Fruit fly (Drosophila melanogaster) whole organism, embryonic: ENCODE measurements around the gene CG15894.

Experiments used
- Ada2b ChIP-seq: fragments of 200-800 bp; sonication (Bioruptor generic); IDR thresholded peaks from 2 replicates; pipeline ENCODE4 v1.3.6; 2022; ENCODE audit warnings: missing biosample characterization, missing genetic modification characterization
- Bdp1 ChIP-seq: fragments of 200-800 bp; sonication (Bioruptor generic); optimal IDR thresholded peaks from 3 replicates; lab custom pipeline; 2016; ENCODE audit warnings: missing biosample characterization, missing genetic modification characterization
- Bgb ChIP-seq: fragments of 200-800 bp; sonication (Bioruptor generic); IDR thresholded peaks from 2 replicates; pipeline ENCODE4 v1.3.6; 2022; ENCODE audit warnings: missing biosample characterization, missing genetic modification characterization; ENCODE audit not compliant: partially characterized antibody
- CG12104 ChIP-seq: fragments of 200-800 bp; sonication (Bioruptor generic); optimal IDR thresholded peaks from 3 replicates; lab custom pipeline; 2016; ENCODE audit warnings: missing biosample characterization, missing genetic modification characterization
- CG12744 ChIP-seq: fragments of 200-800 bp; sonication (Bioruptor generic); optimal IDR thresholded peaks from 2 replicates; lab custom pipeline; 2016; ENCODE audit warnings: missing biosample characterization, missing genetic modification characterization
- CG18619 ChIP-seq: fragments of 200-800 bp; sonication (Bioruptor generic); optimal IDR thresholded peaks from 3 replicates; lab custom pipeline; 2017; ENCODE audit warnings: missing biosample characterization, mild to moderate bottlenecking, missing genetic modification characterization
- CG30431 ChIP-seq: fragments of 200-800 bp; sonication (Bioruptor generic); optimal IDR thresholded peaks from 2 replicates; lab custom pipeline; 2017; ENCODE audit warnings: missing biosample characterization, missing genetic modification characterization
- CG31224 ChIP-seq: fragments of 200-800 bp; sonication (Bioruptor generic); IDR thresholded peaks from 2 replicates; pipeline ENCODE4 v1.3.6; 2022; ENCODE audit warnings: missing biosample characterization, missing genetic modification characterization
- CG31365 ChIP-seq: fragments of 200-800 bp; sonication (Bioruptor generic); optimal IDR thresholded peaks from 2 replicates; lab custom pipeline; 2018; ENCODE audit warnings: missing biosample characterization, mild to moderate bottlenecking, missing genetic modification characterization
- CG33557 ChIP-seq: fragments of 200-800 bp; sonication (Bioruptor generic); optimal IDR thresholded peaks from 2 replicates; lab custom pipeline; 2019; ENCODE audit warnings: missing biosample characterization, mild to moderate bottlenecking, missing genetic modification characterization, moderate library complexity
- CG34376 ChIP-seq: fragments of 200-800 bp; sonication (Bioruptor generic); optimal IDR thresholded peaks from 2 replicates; lab custom pipeline; 2018; ENCODE audit warnings: missing biosample characterization, mild to moderate bottlenecking, missing genetic modification characterization
- CG3847 ChIP-seq: fragments of 200-800 bp; sonication (Bioruptor generic); IDR thresholded peaks from 2 replicates; pipeline ENCODE4 v1.3.6; 2022; ENCODE audit warnings: missing biosample characterization, missing genetic modification characterization
- CG4328 ChIP-seq: fragments of 200-800 bp; sonication (Bioruptor generic); optimal IDR thresholded peaks from 3 replicates; lab custom pipeline; 2017; ENCODE audit warnings: missing biosample characterization, missing genetic modification reagents, missing genetic modification characterization
- CG4424 ChIP-seq: fragments of 200-800 bp; sonication (Bioruptor generic); optimal IDR thresholded peaks from 3 replicates; lab custom pipeline; 2016; ENCODE audit warnings: missing biosample characterization, missing genetic modification characterization
- CG4820 ChIP-seq: fragments of 200-800 bp; sonication (Bioruptor generic); optimal IDR thresholded peaks from 3 replicates; lab custom pipeline; 2016; ENCODE audit warnings: missing biosample characterization, missing genetic modification characterization
- CG6175 ChIP-seq: fragments of 200-800 bp; sonication (Bioruptor generic); IDR thresholded peaks from 3 replicates; pipeline ENCODE4 v1.3.6; 2022; ENCODE audit warnings: missing biosample characterization, missing genetic modification characterization
- CG6272 ChIP-seq: fragments of 200-800 bp; sonication (Bioruptor generic); IDR thresholded peaks from 2 replicates; pipeline ENCODE4 v1.3.6; 2022; ENCODE audit warnings: missing biosample characterization, missing genetic modification characterization
- CG6683 ChIP-seq: fragments of 200-800 bp; sonication (Bioruptor generic); optimal IDR thresholded peaks from 2 replicates; lab custom pipeline; 2017; ENCODE audit warnings: missing biosample characterization, mild to moderate bottlenecking, missing genetic modification characterization, missing genetic modification reagents
- CG7372 ChIP-seq: fragments of 200-800 bp; sonication (Bioruptor generic); IDR thresholded peaks from 2 replicates; pipeline ENCODE4 v1.3.6; 2022; ENCODE audit warnings: missing biosample characterization, missing genetic modification characterization
- CG7786 ChIP-seq: fragments of 200-800 bp; sonication (Bioruptor generic); optimal IDR thresholded peaks from 2 replicates; lab custom pipeline; 2016; ENCODE audit warnings: missing biosample characterization, missing genetic modification characterization
- CG7963 ChIP-seq: fragments of 200-800 bp; sonication (Bioruptor generic); IDR thresholded peaks from 3 replicates; pipeline ENCODE4 v1.3.6; 2022; ENCODE audit warnings: missing biosample characterization, missing genetic modification characterization; ENCODE audit not compliant: partially characterized antibody
- Camta ChIP-seq: fragments of 200-800 bp; sonication (Bioruptor generic); optimal IDR thresholded peaks from 2 replicates; lab custom pipeline; 2016; ENCODE audit warnings: missing biosample characterization, missing genetic modification characterization
- D19A ChIP-seq: fragments of 200-800 bp; optimal IDR thresholded peaks from 3 replicates; lab custom pipeline; 2019; ENCODE audit warnings: missing biosample characterization, mild to moderate bottlenecking, missing genetic modification characterization, moderate library complexity
- Dll ChIP-seq: fragments of 200-800 bp; sonication (Bioruptor generic); IDR thresholded peaks from 4 replicates; pipeline ENCODE4 v1.3.6; 2022; ENCODE audit warnings: missing biosample characterization, missing genetic modification characterization; ENCODE audit not compliant: partially characterized antibody
- Doc2 ChIP-seq: fragments of 200-800 bp; sonication (Bioruptor generic); IDR thresholded peaks from 2 replicates; pipeline ENCODE4 v1.3.6; 2022; ENCODE audit warnings: missing biosample characterization, missing genetic modification characterization
- Dref ChIP-seq: fragments of 200-800 bp; sonication (Bioruptor generic); IDR thresholded peaks from 2 replicates; pipeline ENCODE4 v1.3.6; 2022; ENCODE audit warnings: missing biosample characterization, missing genetic modification characterization
- Hr51 ChIP-seq, 2 experiments: fragments of 200-800 bp; sonication (Bioruptor generic); optimal IDR thresholded peaks; 2 replicates in 1 of 2; 3 replicates in 1 of 2; lab custom pipeline; 2016 to 2018; ENCODE audit warnings: missing biosample characterization in 2 of 2, missing genetic modification characterization in 2 of 2, mild to moderate bottlenecking in 1 of 2, moderate library complexity in 1 of 2
- MESR4 ChIP-seq: fragments of 200-800 bp; sonication (Bioruptor generic); optimal IDR thresholded peaks from 2 replicates; lab custom pipeline; 2018; ENCODE audit warnings: missing biosample characterization, mild to moderate bottlenecking, missing genetic modification characterization, moderate library complexity
- PHDP ChIP-seq: fragments of 200-800 bp; sonication (Bioruptor generic); optimal IDR thresholded peaks from 3 replicates; lab custom pipeline; 2018; ENCODE audit warnings: missing biosample characterization, mild to moderate bottlenecking, missing genetic modification characterization, moderate library complexity
- Poxn ChIP-seq: fragments of 200-800 bp; sonication (Bioruptor generic); IDR thresholded peaks from 2 replicates; pipeline ENCODE4 v1.3.6; 2022; ENCODE audit warnings: missing biosample characterization, missing genetic modification characterization
- ab ChIP-seq: fragments of 200-800 bp; sonication (Bioruptor generic); optimal IDR thresholded peaks from 2 replicates; lab custom pipeline; 2016; ENCODE audit warnings: missing biosample characterization, missing genetic modification characterization
- ac ChIP-seq: fragments of 200-800 bp; sonication (Bioruptor generic); optimal IDR thresholded peaks from 3 replicates; lab custom pipeline; 2017; ENCODE audit warnings: missing biosample characterization, mild to moderate bottlenecking, missing genetic modification characterization
- ara ChIP-seq: fragments of 200-800 bp; sonication (Bioruptor generic); IDR thresholded peaks from 2 replicates; pipeline ENCODE4 v1.3.6; 2022; ENCODE audit warnings: missing biosample characterization, missing genetic modification characterization
- bcd ChIP-seq: fragments of 200-800 bp; sonication (Bioruptor generic); optimal IDR thresholded peaks from 2 replicates; lab custom pipeline; 2017; ENCODE audit warnings: missing biosample characterization, mild to moderate bottlenecking, missing genetic modification characterization
- dan ChIP-seq: fragments of 200-800 bp; sonication (Bioruptor generic); IDR thresholded peaks from 2 replicates; pipeline ENCODE4 v1.3.6; 2022; ENCODE audit warnings: missing biosample characterization, missing genetic modification characterization
- eve ChIP-seq, 2 experiments: fragments of >200 bp; optimal IDR thresholded peaks; 2 replicates each; lab custom pipeline; 2017; ENCODE audit warnings: missing biosample characterization in 2 of 2, missing genetic modification characterization in 2 of 2
- exex ChIP-seq: fragments of 200-800 bp; sonication (Bioruptor generic); optimal IDR thresholded peaks from 4 replicates; lab custom pipeline; 2018; ENCODE audit warnings: missing biosample characterization, mild to moderate bottlenecking, missing genetic modification characterization, moderate library complexity
- fd64A ChIP-seq: fragments of 200-800 bp; sonication (Bioruptor generic); optimal IDR thresholded peaks from 3 replicates; lab custom pipeline; 2018; ENCODE audit warnings: missing biosample characterization, mild to moderate bottlenecking, missing genetic modification characterization
- gfzf ChIP-seq: fragments of 200-800 bp; sonication (Bioruptor generic); optimal IDR thresholded peaks from 2 replicates; lab custom pipeline; 2016; ENCODE audit warnings: missing biosample characterization, mild to moderate bottlenecking, missing genetic modification characterization, moderate library complexity
- grn ChIP-seq: fragments of 200-800 bp; sonication (Bioruptor generic); optimal IDR thresholded peaks from 3 replicates; lab custom pipeline; 2017; ENCODE audit warnings: missing biosample characterization, missing genetic modification characterization
- insv ChIP-seq, 2 experiments: fragments of 200-800 bp; sonication (Bioruptor generic); optimal IDR thresholded peaks; 3 replicates each; lab custom pipeline; 2016 to 2018; ENCODE audit warnings: missing biosample characterization in 2 of 2, missing genetic modification characterization in 2 of 2
- luna ChIP-seq: fragments of 200-800 bp; sonication (Bioruptor generic); optimal IDR thresholded peaks from 2 replicates; lab custom pipeline; 2016; ENCODE audit warnings: missing biosample characterization, missing genetic modification characterization
- mam ChIP-seq: fragments of 200-800 bp; sonication (Bioruptor generic); optimal IDR thresholded peaks from 3 replicates; lab custom pipeline; 2016; ENCODE audit warnings: missing biosample characterization, missing genetic modification characterization
- nerfin-1 ChIP-seq: fragments of 200-800 bp; sonication (Bioruptor generic); optimal IDR thresholded peaks from 3 replicates; lab custom pipeline; 2019; ENCODE audit warnings: missing biosample characterization, mild to moderate bottlenecking, missing genetic modification characterization, moderate library complexity
- nerfin-2 ChIP-seq: fragments of 200-800 bp; sonication (Bioruptor generic); IDR thresholded peaks from 2 replicates; pipeline ENCODE4 v1.3.6; 2022; ENCODE audit warnings: missing biosample characterization, missing genetic modification characterization; ENCODE audit not compliant: partially characterized antibody
- otp ChIP-seq: fragments of 200-800 bp; sonication (Bioruptor generic); IDR thresholded peaks from 3 replicates; pipeline ENCODE4, ENCODE4 v1.3.6; 2022; ENCODE audit warnings: missing biosample characterization, missing genetic modification characterization
- pfk ChIP-seq: fragments of 200-800 bp; sonication (Bioruptor generic); optimal IDR thresholded peaks from 2 replicates; lab custom pipeline; 2018; ENCODE audit warnings: missing biosample characterization, mild to moderate bottlenecking, missing genetic modification characterization, moderate library complexity
- seq ChIP-seq: fragments of 200-800 bp; sonication (Bioruptor generic); IDR thresholded peaks from 2 replicates; pipeline ENCODE4 v1.3.6; 2022; ENCODE audit warnings: missing biosample characterization, missing genetic modification characterization
- sob ChIP-seq: fragments of 200-800 bp; sonication (Bioruptor generic); IDR thresholded peaks from 2 replicates; pipeline ENCODE4 v1.3.6; 2022; ENCODE audit warnings: missing biosample characterization, missing genetic modification characterization
- zen ChIP-seq: fragments of 200-800 bp; sonication (Bioruptor generic); optimal IDR thresholded peaks from 3 replicates; lab custom pipeline; 2018; ENCODE audit warnings: missing biosample characterization, mild to moderate bottlenecking, missing genetic modification characterization, moderate library complexity
- zf30C ChIP-seq: fragments of 200-800 bp; sonication (Bioruptor generic); optimal IDR thresholded peaks from 3 replicates; lab custom pipeline; 2018; ENCODE audit warnings: missing biosample characterization, mild to moderate bottlenecking, missing genetic modification characterization

Gene CG15894

dm6 chrX:6260900-6261299 is 48.1 kb upstream of the CG15894 start, which contains the start of gene Josd (continued):
- TF ChIP-seq otp (GFP tag; lab: Robert Waterston, UW) (no peak), Ada2b (GFP tag; lab: Robert Waterston, UW) (no peak), Bdp1 (GFP tag; lab: Kevin White, UChicago) (no peak), pfk (no peak), CG4328 (GFP tag; lab: Kevin White, UChicago) (no peak), dan (GFP tag; lab: Robert Waterston, UW) (no peak), CG7372 (no peak), CG33557 (no peak), Poxn (GFP tag; lab: Robert Waterston, UW) (no peak), nerfin-1 (tag; lab: Kevin White, UChicago) (no peak), grn (GFP tag; lab: Kevin White, UChicago) (no peak), CG6683 (no peak), insv (GFP tag; optimal IDR thresholded peaks at IDR 0.05; lab: Kevin White, UChicago) (no peak), CG3847 (GFP tag; lab: Robert Waterston, UW) (no peak), Dref (GFP tag; lab: Robert Waterston, UW) (peak; percentile 81), Bgb (GFP tag; lab: Robert Waterston, UW) (peak; percentile 86), CG12744 (GFP tag; lab: Kevin White, UChicago) (no peak), CG7963 (peak; percentile 70; the same call in 2 of the 3 replicates), CG4820 (no peak), CG4424 (GFP tag; lab: Kevin White, UChicago) (no peak), mam (GFP tag; lab: Kevin White, UChicago) (peak; percentile 23), CG7786 (GFP tag; lab: Kevin White, UChicago) (no peak), sob (GFP tag; lab: Robert Waterston, UW) (no peak), CG34376 (GFP tag; lab: Kevin White, UChicago) (no peak), Hr51 (GFP tag; optimal IDR thresholded peaks at IDR 0.05; lab: Kevin White, UChicago) (no peak), CG31224 (GFP tag; lab: Robert Waterston, UW) (no peak), ara (GFP tag; lab: Robert Waterston, UW) (no peak)

- no peak for TF ChIP-seq zf30C (GFP tag; lab: Kevin White, UChicago)
- TF ChIP-seq zen (tag; lab: Kevin White, UChicago), result peak; percentile 34
- peak; percentile 45; the same call in 1 of the 3 replicates for TF ChIP-seq CG6175
- TF ChIP-seq PHDP (tag; lab: Kevin White, UChicago), result peak; percentile 81
- TF ChIP-seq seq (GFP tag; lab: Robert Waterston, UW), result peak; percentile 82
- TF ChIP-seq CG18619 (GFP tag; lab: Kevin White, UChicago), result peak; percentile 69
- TF ChIP-seq bcd (GFP tag; lab: Kevin White, UChicago), result peak; percentile 84
- TF ChIP-seq CG30431 (GFP tag; lab: Kevin White, UChicago), result peak; percentile 32
- TF ChIP-seq fd64A (GFP tag; lab: Kevin White, UChicago), result peak; percentile 33
- no peak for TF ChIP-seq ac (GFP tag; lab: Kevin White, UChicago)
- TF ChIP-seq CG12104, result peak; percentile 52
- TF ChIP-seq Camta (GFP tag; lab: Kevin White, UChicago), result peak; percentile 44
- no peak for TF ChIP-seq eve (GFP tag; optimal IDR thresholded peaks at IDR 0.05; lab: Kevin White, UChicago)
- no peak for TF ChIP-seq nerfin-2
- TF ChIP-seq Dll (GFP tag; lab: Robert Waterston, UW), result no peak
- no peak for TF ChIP-seq luna (GFP tag; lab: Kevin White, UChicago)
- no peak for TF ChIP-seq MESR4 (GFP tag; lab: Kevin White, UChicago)
- TF ChIP-seq ab (GFP tag; lab: Kevin White, UChicago), result no peak
- TF ChIP-seq CG6272 (GFP tag; lab: Robert Waterston, UW), result peak; percentile 33; the same call in 1 of the 2 replicates
- no peak for TF ChIP-seq gfzf (GFP tag; lab: Kevin White, UChicago)
- TF ChIP-seq Doc2 (GFP tag; lab: Robert Waterston, UW), result no peak
- TF ChIP-seq D19A (tag; lab: Kevin White, UChicago), result peak; percentile 77
- TF ChIP-seq CG31365 (tag; lab: Kevin White, UChicago), result peak; percentile 51
- TF ChIP-seq exex (tag; lab: Kevin White, UChicago), result peak; percentile 87
Observed at dm6 chrX:6263614-6264130, 45.3 kb upstream of the CG15894 start.
